Fruit fly (Drosophila melanogaster) whole organism, adult: ENCODE results near the gene Prp18.

Experiments used
- CG11617 ChIP-seq: fragments of 200-800 bp; sonication (Bioruptor generic); optimal IDR thresholded peaks from 2 replicates; lab custom pipeline; 2017; ENCODE audit warnings: mild to moderate bottlenecking, missing biosample characterization, missing genetic modification reagents, missing genetic modification characterization
- CG5204 ChIP-seq: fragments of 200-800 bp; sonication (Bioruptor generic); optimal IDR thresholded peaks from 2 replicates; lab custom pipeline; 2016; ENCODE audit warnings: missing biosample characterization, missing genetic modification characterization
- Clk ChIP-seq: fragments of 200-800 bp; sonication (Bioruptor generic); optimal IDR thresholded peaks from 2 replicates; lab custom pipeline; 2017; ENCODE audit warnings: missing biosample characterization, missing genetic modification characterization
- Crg-1 ChIP-seq: fragments of 200-800 bp; sonication (Bioruptor generic); optimal IDR thresholded peaks from 2 replicates; lab custom pipeline; 2016; ENCODE audit warnings: missing biosample characterization, missing genetic modification characterization

DNA sequence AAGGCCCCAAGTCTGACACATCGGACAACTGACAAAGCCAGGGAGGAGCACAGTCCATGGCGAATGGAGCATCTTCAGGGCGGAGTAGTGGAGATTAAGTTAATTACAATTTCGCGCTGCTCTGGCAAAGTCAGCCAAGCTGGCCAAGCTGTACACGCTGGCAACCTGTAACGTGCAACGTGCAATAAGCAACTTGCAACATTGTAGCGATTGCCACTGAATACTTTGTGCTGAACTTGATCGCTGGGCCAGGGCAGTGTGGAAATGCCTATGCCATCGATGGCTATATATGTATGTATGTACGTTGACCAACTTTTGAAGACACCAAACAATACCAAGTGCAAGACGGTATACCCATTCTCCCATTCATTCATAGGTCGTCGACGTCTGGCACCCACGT, 46.8 kb upstream of the Prp18 start:
- TF ChIP-seq Crg-1 (GFP tag; lab: Kevin White, UChicago) (no peak), CG5204 (no peak), CG11617 (GFP tag; lab: Kevin White, UChicago) (no peak), Clk (no peak)
